Fruit fly (Drosophila melanogaster) whole organism, wandering third instar larva: ENCODE measurements around the gene CG13390.

Experiments
- Abd-B ChIP-seq: fragments of >200 bp; optimal IDR thresholded peaks from 2 replicates; lab custom pipeline; 2017; ENCODE audit warnings: missing biosample characterization, missing genetic modification characterization
- CG32264 ChIP-seq: fragments of 200-800 bp; sonication (Bioruptor generic); optimal IDR thresholded peaks from 2 replicates; lab custom pipeline; 2016; ENCODE audit warnings: missing biosample characterization, missing genetic modification characterization
- CrebA ChIP-seq: fragments of 200-800 bp; sonication (Bioruptor generic); optimal IDR thresholded peaks from 2 replicates; lab custom pipeline; 2016; ENCODE audit warnings: missing biosample characterization, mild to moderate bottlenecking, missing genetic modification characterization, borderline replicate concordance
- Dfd ChIP-seq: fragments of >200 bp; optimal IDR thresholded peaks from 2 replicates; lab custom pipeline; 2017; ENCODE audit warnings: missing biosample characterization, missing genetic modification characterization
- Dif ChIP-seq: fragments of 200-275, 200-300 bp; sonication (Bioruptor generic); optimal IDR thresholded peaks from 2 replicates; lab custom pipeline; 2018; ENCODE audit warnings: missing biosample characterization, missing genetic modification characterization; ENCODE audit not compliant: partially characterized antibody
- GATAd ChIP-seq: sonication (Bioruptor generic); optimal IDR thresholded peaks from 2 replicates; lab custom pipeline; 2016; ENCODE audit warnings: missing biosample characterization, missing genetic modification characterization
- HLH106 ChIP-seq: fragments of 200-800 bp; optimal IDR thresholded peaks from 3 replicates; lab custom pipeline; 2019; ENCODE audit warnings: missing biosample characterization, mild to moderate bottlenecking, missing genetic modification characterization, moderate library complexity
- Hnf4 ChIP-seq: fragments of 200-800 bp; sonication (Bioruptor generic); optimal IDR thresholded peaks from 2 replicates; lab custom pipeline; 2016; ENCODE audit warnings: missing biosample characterization, mild to moderate bottlenecking, missing genetic modification characterization
- Hr78 ChIP-seq: fragments of >200 bp; optimal IDR thresholded peaks from 2 replicates; lab custom pipeline; 2017; ENCODE audit warnings: missing biosample characterization, missing genetic modification characterization
- Hr83 ChIP-seq: fragments of 200-300 bp; sonication (Bioruptor generic); optimal IDR thresholded peaks from 2 replicates; lab custom pipeline; 2016; ENCODE audit warnings: missing biosample characterization, mild to moderate bottlenecking, missing genetic modification characterization, moderate library complexity; ENCODE audit not compliant: poor library complexity, severe bottlenecking
- Jra ChIP-seq: sonication (Bioruptor generic); optimal IDR thresholded peaks from 2 replicates; lab custom pipeline; 2016; ENCODE audit warnings: missing biosample characterization, missing genetic modification characterization
- Mio ChIP-seq: sonication (Bioruptor generic); optimal IDR thresholded peaks from 2 replicates; lab custom pipeline; 2016; ENCODE audit warnings: missing biosample characterization, missing genetic modification characterization
- Myc ChIP-seq: fragments of >200 bp; optimal IDR thresholded peaks from 2 replicates; lab custom pipeline; 2017
- OdsH ChIP-seq: fragments of 200-800 bp; sonication (Bioruptor generic); optimal IDR thresholded peaks from 2 replicates; lab custom pipeline; 2016; ENCODE audit warnings: missing biosample characterization, mild to moderate bottlenecking, missing genetic modification characterization
- Vsx2 ChIP-seq: fragments of 200-300, 225-300 bp; sonication (Bioruptor generic); optimal IDR thresholded peaks from 2 replicates; lab custom pipeline; 2018; ENCODE audit warnings: missing biosample characterization, missing genetic modification characterization; ENCODE audit not compliant: partially characterized antibody
- br ChIP-seq: fragments of 200-800 bp; sonication (Bioruptor generic); optimal IDR thresholded peaks from 2 replicates; lab custom pipeline; 2016; ENCODE audit warnings: missing biosample characterization, missing genetic modification characterization
- brk ChIP-seq: fragments of 200-800 bp; sonication (Bioruptor generic); optimal IDR thresholded peaks from 2 replicates; lab custom pipeline; 2016; ENCODE audit warnings: missing biosample characterization, mild to moderate bottlenecking, missing genetic modification characterization
- dl ChIP-seq, 2 experiments: fragments of 175-275, 200-275 bp in 1 of 2; fragments of 200-275 bp in 1 of 2; sonication (Bioruptor generic); optimal IDR thresholded peaks; lab custom pipeline; 2018; ENCODE audit warnings: mild to moderate bottlenecking in 2 of 2, missing biosample characterization in 2 of 2, missing genetic modification characterization in 2 of 2, moderate library complexity in 2 of 2; ENCODE audit not compliant: partially characterized antibody in 2 of 2, insufficient read depth in 1 of 2
- dsf ChIP-seq: sonication (Bioruptor generic); optimal IDR thresholded peaks from 2 replicates; lab custom pipeline; 2016; ENCODE audit warnings: missing biosample characterization, missing genetic modification characterization, borderline replicate concordance
- ey ChIP-seq: fragments of 200-800 bp; sonication (Bioruptor generic); optimal IDR thresholded peaks from 2 replicates; lab custom pipeline; 2016; ENCODE audit warnings: missing biosample characterization, missing genetic modification characterization
- foxo ChIP-seq, 2 experiments: fragments of 200-800 bp; sonication (Bioruptor generic); optimal IDR thresholded peaks; 2 replicates in 1 of 2; 3 replicates in 1 of 2; lab custom pipeline; 2016 to 2017; ENCODE audit warnings: missing biosample characterization in 2 of 2, missing genetic modification characterization in 2 of 2
- jim ChIP-seq: fragments of 175-275, 200-325 bp; sonication (Bioruptor generic); optimal IDR thresholded peaks from 2 replicates; lab custom pipeline; 2016; ENCODE audit warnings: missing biosample characterization, mild to moderate bottlenecking, missing genetic modification characterization
- lola ChIP-seq: fragments of >200 bp; optimal IDR thresholded peaks from 2 replicates; lab custom pipeline; 2017; ENCODE audit warnings: missing biosample characterization, missing genetic modification characterization
- pan ChIP-seq: fragments of >200 bp; optimal IDR thresholded peaks from 2 replicates; lab custom pipeline; 2017
- rgr ChIP-seq: fragments of 200-800 bp; sonication (Bioruptor generic); optimal IDR thresholded peaks from 3 replicates; lab custom pipeline; 2016; ENCODE audit warnings: missing biosample characterization, mild to moderate bottlenecking, missing genetic modification characterization
- sage ChIP-seq: fragments of 200-800 bp; sonication (Bioruptor generic); optimal IDR thresholded peaks from 2 replicates; lab custom pipeline; 2016; ENCODE audit warnings: missing biosample characterization, mild to moderate bottlenecking, missing genetic modification characterization
- sv ChIP-seq: fragments of 200-800 bp; sonication (Bioruptor generic); optimal IDR thresholded peaks from 3 replicates; lab custom pipeline; 2016; ENCODE audit warnings: missing biosample characterization, missing genetic modification characterization
- tai ChIP-seq: sonication (Bioruptor generic); optimal IDR thresholded peaks from 2 replicates; lab custom pipeline; 2016; ENCODE audit warnings: missing biosample characterization, missing genetic modification characterization
- usp ChIP-seq: fragments of >200 bp; optimal IDR thresholded peaks from 2 replicates; lab custom pipeline; 2017; ENCODE audit warnings: missing biosample characterization, missing genetic modification characterization
- woc ChIP-seq: sonication (Bioruptor generic); optimal IDR thresholded peaks from 2 replicates; lab custom pipeline; 2016; ENCODE audit warnings: missing biosample characterization, mild to moderate bottlenecking, missing genetic modification characterization

The CG13390 gene

DNA sequence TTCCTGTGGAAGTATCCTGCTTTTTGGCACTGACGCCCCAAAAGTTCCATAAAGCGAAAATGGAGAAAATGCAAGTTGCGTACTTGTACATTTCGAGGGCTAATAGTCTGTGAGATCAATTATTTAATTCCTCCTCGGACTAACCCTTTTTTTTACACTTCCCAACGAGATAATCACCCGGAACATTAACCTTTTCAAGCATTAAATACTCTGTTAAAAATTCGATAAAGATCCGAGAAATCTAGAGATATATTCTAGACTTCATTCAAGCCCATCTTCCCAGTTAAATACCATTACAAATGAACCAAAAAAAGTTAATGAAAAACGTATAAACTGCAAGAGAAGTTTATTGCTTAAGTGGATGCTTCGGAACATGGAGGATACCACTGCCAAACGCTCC lies 17.6 kb upstream of the CG13390 start, which contains the start of gene lectin-29Ca:
Gene lectin-29Ca, minus strand, starts transcription at position 101 of the 400 bp plus-strand sequence.
- TF ChIP-seq dsf (GFP tag; lab: Kevin White, UChicago) (no peak), woc (GFP tag; lab: Kevin White, UChicago) (no peak), usp (GFP tag; lab: Kevin White, UChicago) (no peak), dl (GFP tag; optimal IDR thresholded peaks at IDR 0.05; lab: Kevin White, UChicago; ENCODE audit: insufficient read depth in 1 of 2, partially characterized antibody in 2 of 2) (no peak), sv (GFP tag; lab: Kevin White, UChicago) (no peak), pan (lab: Kevin White, UChicago) (no peak), jim (no peak), foxo (GFP tag; optimal IDR thresholded peaks at IDR 0.05; lab: Kevin White, UChicago) (no peak), Dfd (GFP tag; lab: Kevin White, UChicago) (no peak), Hr83 (GFP tag; lab: Kevin White, UChicago) (no peak), Dif (GFP tag; lab: Kevin White, UChicago) (no peak), Jra (GFP tag; lab: Kevin White, UChicago) (no peak), OdsH (GFP tag; lab: Kevin White, UChicago) (no peak), ey (no peak), Hnf4 (GFP tag; lab: Kevin White, UChicago) (no peak), br (GFP tag; lab: Kevin White, UChicago) (no peak), Vsx2 (no peak), Hr78 (GFP tag; lab: Kevin White, UChicago) (no peak), CG32264 (GFP tag; lab: Kevin White, UChicago) (no peak)

- TF ChIP-seq GATAd (GFP tag; lab: Kevin White, UChicago) = no peak
- TF ChIP-seq Dif (GFP tag; lab: Kevin White, UChicago) = no peak
- TF ChIP-seq OdsH (GFP tag; lab: Kevin White, UChicago) = no peak
- TF ChIP-seq brk (GFP tag; lab: Kevin White, UChicago) = no peak
- TF ChIP-seq, all 38 proteins: peak for 0
Measured at dm6 chr2L:8393122-8393521, 16.5 kb upstream of the CG13390 start, which contains the start of gene Acp29AB. TSS of gene Acp29AB (minus strand) at chr2L:8393222.

- no peak for TF ChIP-seq lola
- TF ChIP-seq Jra (GFP tag; lab: Kevin White, UChicago) = no peak
- TF ChIP-seq Dfd (GFP tag; lab: Kevin White, UChicago) = no peak
Measured at dm6 chr2L:8392298-8392697, 15.7 kb upstream of the CG13390 start, which contains the start of gene CG42820. TSS of gene CG42820 (minus strand) at chr2L:8392398.

DNA sequence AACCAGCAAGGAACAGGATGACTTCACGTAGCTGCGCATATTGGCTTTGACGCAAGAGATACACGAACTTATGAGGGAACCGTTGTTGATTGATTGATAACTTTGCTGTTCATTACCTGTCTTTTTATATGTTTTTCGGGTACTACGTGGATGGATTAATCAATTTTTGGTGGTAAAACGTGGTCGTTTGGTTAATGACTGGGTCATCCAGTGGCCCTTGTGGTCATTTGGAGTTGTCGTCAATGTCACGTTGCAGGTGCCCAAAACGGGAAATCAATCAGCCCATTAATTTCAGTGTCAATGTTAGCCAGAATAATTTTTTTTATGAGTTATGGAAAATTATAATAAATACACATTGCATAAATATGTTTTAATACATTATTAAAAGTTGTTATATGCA lies 12.6 kb upstream of the CG13390 start, which contains the start of gene CG42819:
Gene CG42819, minus strand, starts transcription at position 101 of the 400 bp plus-strand sequence.
- no peak for TF ChIP-seq tai
- TF ChIP-seq Vsx2 = no peak
- no peak for TF ChIP-seq CrebA
- no peak for TF ChIP-seq Abd-B
- TF ChIP-seq brk (GFP tag; lab: Kevin White, UChicago) = no peak
- no peak for TF ChIP-seq woc (GFP tag; lab: Kevin White, UChicago)
- TF ChIP-seq, all 38 proteins: peak for 0

DNA sequence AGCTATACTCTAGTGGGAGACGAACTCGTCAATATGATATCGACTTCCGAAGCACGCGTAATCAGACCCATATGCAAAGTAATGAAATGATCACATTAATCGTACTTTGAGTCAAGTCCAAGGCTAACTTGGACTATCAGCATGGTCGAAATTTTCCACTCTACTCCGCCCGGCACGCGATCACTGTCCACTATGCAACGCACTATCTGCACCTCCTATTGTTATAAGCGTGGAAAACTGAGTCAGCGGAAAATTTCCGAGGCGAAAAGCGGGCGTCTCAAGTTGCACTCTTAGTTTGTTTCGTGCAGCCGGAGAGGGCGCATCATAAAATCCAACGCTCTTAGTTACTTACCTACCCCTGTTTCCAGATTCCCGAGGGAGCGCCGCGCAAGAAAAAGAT lies 9.3 kb upstream of the CG13390 start:
- TF ChIP-seq Hr83 (GFP tag; lab: Kevin White, UChicago) (no peak), Mio (GFP tag; lab: Kevin White, UChicago) (no peak), Hnf4 (GFP tag; lab: Kevin White, UChicago) (no peak), Vsx2 (no peak), woc (GFP tag; lab: Kevin White, UChicago) (no peak), sage (GFP tag; lab: Kevin White, UChicago) (no peak), Myc (lab: Kevin White, UChicago) (no peak), ey (no peak), Jra (GFP tag; lab: Kevin White, UChicago) (no peak), rgr (GFP tag; lab: Kevin White, UChicago) (no peak), CrebA (no peak), Hr78 (GFP tag; lab: Kevin White, UChicago) (no peak), HLH106 (tag; lab: Kevin White, UChicago) (no peak), Abd-B (no peak), jim (no peak), br (GFP tag; lab: Kevin White, UChicago) (no peak)
